1 fruit fly cellular context compared by ENCODE assay signal in genomic region chr2L:18981484-18981883, dm6.
TF ChIP-seq lines count a peak whose summit lies in the region.

No protein-coding gene starts in this region.

TF ChIP-seq in whole organism, embryonic, 481 proteins besides CTCF, POLR2A, EP300 and RAD21 (continued from another document):
- TF ChIP-seq MTF-1 (GFP tag; optimal IDR thresholded peaks at IDR 0.05; lab: Kevin White, UChicago; ENCODE audit: borderline replicate concordance) (peak; percentile 46), eyg (GFP tag; optimal IDR thresholded peaks at IDR 0.05; lab: Kevin White, UChicago) (no peak), Blimp-1 (GFP tag; optimal IDR thresholded peaks at IDR 0.05; lab: Kevin White, UChicago) (peak; percentile 4), vvl (GFP tag; IDR thresholded peaks at IDR 0.05; lab: Robert Waterston, UW) (peak; percentile 75), Atf6 (GFP tag; IDR thresholded peaks at IDR 0.05; lab: Robert Waterston, UW) (no peak), Asciz (GFP tag; optimal IDR thresholded peaks at IDR 0.05; lab: Kevin White, UChicago) (no peak), CG4360 (GFP tag; IDR thresholded peaks at IDR 0.05; lab: Robert Waterston, UW) (no peak), CG17829 (tag; optimal IDR thresholded peaks at IDR 0.05; lab: Kevin White, UChicago) (no peak), Med (GFP tag; lab: Kevin White, UChicago) (no peak), sens (GFP tag; lab: Kevin White, UChicago) (peak; percentile 56), CG16779 (GFP tag; IDR thresholded peaks at IDR 0.05; lab: Robert Waterston, UW) (no peak), CG1024 (GFP tag; IDR thresholded peaks at IDR 0.05; lab: Robert Waterston, UW) (0 out of 2 replicates have a peak, but pooled peaks have one; percentile 7), CG2875 (GFP tag; optimal IDR thresholded peaks at IDR 0.05; lab: Kevin White, UChicago) (peak; percentile 3), gem (tag; optimal IDR thresholded peaks at IDR 0.05; lab: Kevin White, UChicago) (no peak), CG17385 (GFP tag; optimal IDR thresholded peaks at IDR 0.05; lab: Kevin White, UChicago) (peak; percentile 6), hb (GFP tag; IDR thresholded peaks at IDR 0.05; lab: Robert Waterston, UW; ENCODE audit: partially characterized antibody) (no peak), cwo (GFP tag; optimal IDR thresholded peaks at IDR 0.05; lab: Kevin White, UChicago) (no peak), CG4820 (GFP tag; optimal IDR thresholded peaks at IDR 0.05; lab: Kevin White, UChicago) (no peak), repo (GFP tag; optimal IDR thresholded peaks at IDR 0.05; lab: Kevin White, UChicago) (no peak), CoRest (tag; optimal IDR thresholded peaks at IDR 0.05; lab: Kevin White, UChicago) (no peak), lbe (GFP tag; optimal IDR thresholded peaks at IDR 0.05; lab: Kevin White, UChicago) (peak; percentile 25), odd (GFP tag; optimal IDR thresholded peaks at IDR 0.05; lab: Kevin White, UChicago) (no peak), CG17568 (GFP tag; optimal IDR thresholded peaks at IDR 0.05; lab: Kevin White, UChicago) (peak; percentile 14), HLH54F (GFP tag; optimal IDR thresholded peaks at IDR 0.05; lab: Kevin White, UChicago) (no peak), CG12769 (tag; optimal IDR thresholded peaks at IDR 0.05; lab: Kevin White, UChicago) (no peak), CG4707 (GFP tag; optimal IDR thresholded peaks at IDR 0.05; lab: Kevin White, UChicago) (peak; percentile 45)
